Fruit fly (Drosophila melanogaster) whole organism: ENCODE results near the gene CG32713.

Source experiments
- CG8478 ChIP-seq: fragments of >200 bp; optimal IDR thresholded peaks from 2 replicates; lab custom pipeline; 2018; ENCODE audit warnings: inconsistent platforms
- Dll ChIP-seq: fragments of >200 bp; optimal IDR thresholded peaks from 2 replicates; lab custom pipeline; 2017
- EcR ChIP-seq, 2 experiments: fragments of >200 bp; optimal IDR thresholded peaks; 2 replicates each; lab custom pipeline; 2017; ENCODE audit warnings: missing biosample characterization in 2 of 2, missing genetic modification characterization in 2 of 2, missing genetic modification reagents in 2 of 2
- pan ChIP-seq: fragments of >200 bp; optimal IDR thresholded peaks from 2 replicates; lab custom pipeline; 2017
- psq ChIP-seq: fragments of >200 bp; optimal IDR thresholded peaks from 2 replicates; lab custom pipeline; 2017
- usp ChIP-seq: fragments of >200 bp; optimal IDR thresholded peaks from 2 replicates; lab custom pipeline; 2017; ENCODE audit warnings: missing biosample characterization, missing genetic modification characterization, mixed read lengths

The CG32713 gene

dm6 chrX:8416209-8416608, 41.2 kb downstream of the CG32713 start:
- TF ChIP-seq EcR (GFP tag; optimal IDR thresholded peaks at IDR 0.05; lab: Kevin White, UChicago) (peak in 1 of 2 experiments; percentile 66), pan (lab: Kevin White, UChicago) (no peak)

- TF ChIP-seq psq (lab: Kevin White, UChicago) (no peak), CG8478 (lab: Kevin White, UChicago) (no peak), EcR (GFP tag; optimal IDR thresholded peaks at IDR 0.05; lab: Kevin White, UChicago) (no peak), usp (GFP tag; lab: Kevin White, UChicago) (no peak), Dll (lab: Kevin White, UChicago) (no peak), pan (lab: Kevin White, UChicago) (no peak)
Measured at dm6 chrX:8415605-8416004, 41.8 kb downstream of the CG32713 start.

- TF ChIP-seq Dll (lab: Kevin White, UChicago) (no peak), psq (lab: Kevin White, UChicago) (no peak), usp (GFP tag; lab: Kevin White, UChicago) (no peak), EcR (GFP tag; optimal IDR thresholded peaks at IDR 0.05; lab: Kevin White, UChicago) (no peak)
Measured at dm6 chrX:8414351-8414750, 43.1 kb downstream of the CG32713 start.

- TF ChIP-seq pan (lab: Kevin White, UChicago) (no peak), EcR (GFP tag; optimal IDR thresholded peaks at IDR 0.05; lab: Kevin White, UChicago) (no peak), psq (lab: Kevin White, UChicago) (no peak), Dll (lab: Kevin White, UChicago) (no peak), usp (GFP tag; lab: Kevin White, UChicago) (no peak), CG8478 (lab: Kevin White, UChicago) (no peak)
Measured at dm6 chrX:8413513-8414113, 43.8 kb downstream of the CG32713 start.

dm6 chrX:8412197-8413160, 45.0 kb downstream of the CG32713 start:
- TF ChIP-seq CG8478 (lab: Kevin White, UChicago) (no peak), pan (lab: Kevin White, UChicago) (no peak), psq (lab: Kevin White, UChicago) (no peak), EcR (GFP tag; optimal IDR thresholded peaks at IDR 0.05; lab: Kevin White, UChicago) (no peak), usp (GFP tag; lab: Kevin White, UChicago) (no peak), Dll (lab: Kevin White, UChicago) (no peak)

dm6 chrX:8411532-8411960, 45.9 kb downstream of the CG32713 start, which contains the start of gene lawc:
TSS of gene lawc (minus strand) at chrX:8411658.
- no peak for TF ChIP-seq pan (lab: Kevin White, UChicago)
- TF ChIP-seq CG8478 (lab: Kevin White, UChicago): no peak
- TF ChIP-seq Dll (lab: Kevin White, UChicago): no peak
- no peak for TF ChIP-seq usp (GFP tag; lab: Kevin White, UChicago)
- no peak for TF ChIP-seq psq (lab: Kevin White, UChicago)
- no peak for TF ChIP-seq EcR (GFP tag; optimal IDR thresholded peaks at IDR 0.05; lab: Kevin White, UChicago)

dm6 chrX:8410349-8411240, 46.8 kb downstream of the CG32713 start:
- TF ChIP-seq EcR (GFP tag; optimal IDR thresholded peaks at IDR 0.05; lab: Kevin White, UChicago): no peak
- TF ChIP-seq CG8478 (lab: Kevin White, UChicago): peak; percentile 82
- TF ChIP-seq Dll (lab: Kevin White, UChicago): no peak
- TF ChIP-seq usp (GFP tag; lab: Kevin White, UChicago): no peak
- no peak for TF ChIP-seq psq (lab: Kevin White, UChicago)
- no peak for TF ChIP-seq pan (lab: Kevin White, UChicago)

dm6 chrX:8409793-8410192, 47.6 kb downstream of the CG32713 start:
- TF ChIP-seq CG8478 (lab: Kevin White, UChicago): no peak
- TF ChIP-seq usp (GFP tag; lab: Kevin White, UChicago): no peak
- TF ChIP-seq pan (lab: Kevin White, UChicago): no peak
- TF ChIP-seq psq (lab: Kevin White, UChicago): no peak
- no peak for TF ChIP-seq EcR (GFP tag; optimal IDR thresholded peaks at IDR 0.05; lab: Kevin White, UChicago)
- TF ChIP-seq Dll (lab: Kevin White, UChicago): peak; percentile 40

- TF ChIP-seq usp (GFP tag; lab: Kevin White, UChicago) (no peak), CG8478 (lab: Kevin White, UChicago) (no peak), psq (lab: Kevin White, UChicago) (no peak), pan (lab: Kevin White, UChicago) (no peak), Dll (lab: Kevin White, UChicago) (no peak), EcR (GFP tag; optimal IDR thresholded peaks at IDR 0.05; lab: Kevin White, UChicago) (no peak)
Measured at dm6 chrX:8408971-8409455, 48.4 kb downstream of the CG32713 start, which contains the start of gene Trf2. TSS of gene Trf2 (plus strand) at chrX:8409272.

- TF ChIP-seq pan (lab: Kevin White, UChicago) (no peak), usp (GFP tag; lab: Kevin White, UChicago) (no peak), EcR (GFP tag; optimal IDR thresholded peaks at IDR 0.05; lab: Kevin White, UChicago) (no peak), Dll (lab: Kevin White, UChicago) (no peak), CG8478 (lab: Kevin White, UChicago) (no peak), psq (lab: Kevin White, UChicago) (no peak)
Measured at dm6 chrX:8407124-8407775, 50.2 kb downstream of the CG32713 start, which contains the start of gene PIG-T. TSS of gene PIG-T (minus strand) at chrX:8407263.
